Fruit fly (Drosophila melanogaster) whole organism: ENCODE data around the gene Sbf.

ENCODE experiments used
- CG8478 ChIP-seq: fragments of >200 bp; optimal IDR thresholded peaks from 2 replicates; lab custom pipeline; 2018; ENCODE audit warnings: inconsistent platforms
- Dll ChIP-seq: fragments of >200 bp; optimal IDR thresholded peaks from 2 replicates; lab custom pipeline; 2017
- EcR ChIP-seq, 2 experiments: fragments of >200 bp; optimal IDR thresholded peaks; 2 replicates each; lab custom pipeline; 2017; ENCODE audit warnings: missing biosample characterization in 2 of 2, missing genetic modification characterization in 2 of 2, missing genetic modification reagents in 2 of 2
- pan ChIP-seq: fragments of >200 bp; optimal IDR thresholded peaks from 2 replicates; lab custom pipeline; 2017
- psq ChIP-seq: fragments of >200 bp; optimal IDR thresholded peaks from 2 replicates; lab custom pipeline; 2017
- usp ChIP-seq: fragments of >200 bp; optimal IDR thresholded peaks from 2 replicates; lab custom pipeline; 2017; ENCODE audit warnings: missing biosample characterization, missing genetic modification characterization, mixed read lengths

Sbf gene

DNA sequence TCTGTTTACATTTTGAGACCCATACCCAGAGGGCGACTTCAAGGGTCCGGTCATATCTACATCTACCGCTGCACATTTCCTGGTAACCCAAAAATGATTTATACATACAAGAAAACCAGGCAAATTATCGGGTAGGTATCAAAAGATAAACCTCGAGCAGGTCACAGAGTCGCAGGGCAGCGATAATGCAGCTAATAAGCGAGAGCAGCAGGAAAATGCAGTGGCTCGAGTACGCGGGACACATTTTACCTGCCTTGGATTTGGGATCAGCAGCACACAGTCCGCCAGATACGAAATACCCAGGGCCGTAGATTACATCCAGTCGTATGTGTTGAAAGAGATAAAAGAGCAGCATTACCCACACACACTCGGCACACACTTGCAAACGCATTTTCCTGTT, 21.5 kb downstream of the Sbf start:
- TF ChIP-seq CG8478 (lab: Kevin White, UChicago) (no peak), psq (lab: Kevin White, UChicago) (no peak), Dll (lab: Kevin White, UChicago) (no peak), pan (lab: Kevin White, UChicago) (no peak), EcR (GFP tag; optimal IDR thresholded peaks at IDR 0.05; lab: Kevin White, UChicago) (no peak), usp (GFP tag; lab: Kevin White, UChicago) (no peak)

DNA sequence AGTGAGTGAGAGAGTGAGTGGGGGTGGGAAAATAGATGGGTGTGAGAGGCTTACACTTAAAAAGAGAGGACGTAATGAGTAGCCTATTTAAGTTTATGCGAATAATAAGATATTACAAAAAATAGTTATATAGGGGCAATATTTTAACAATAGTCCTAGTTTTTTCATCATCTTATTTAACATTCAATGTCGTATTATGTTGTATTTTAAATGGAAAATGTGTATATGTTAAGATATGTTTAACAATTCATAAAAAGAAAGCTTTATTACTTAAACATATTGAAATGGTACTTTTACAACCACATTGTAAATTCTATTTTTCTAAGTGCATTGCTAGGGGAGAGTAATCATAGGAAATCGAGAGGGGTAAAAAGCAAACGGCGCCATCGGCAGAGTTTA, 22.8 kb downstream of the Sbf start:
- TF ChIP-seq pan (lab: Kevin White, UChicago) (no peak), CG8478 (lab: Kevin White, UChicago) (no peak), Dll (lab: Kevin White, UChicago) (no peak), psq (lab: Kevin White, UChicago) (no peak), usp (GFP tag; lab: Kevin White, UChicago) (no peak), EcR (GFP tag; optimal IDR thresholded peaks at IDR 0.05; lab: Kevin White, UChicago) (no peak)

DNA sequence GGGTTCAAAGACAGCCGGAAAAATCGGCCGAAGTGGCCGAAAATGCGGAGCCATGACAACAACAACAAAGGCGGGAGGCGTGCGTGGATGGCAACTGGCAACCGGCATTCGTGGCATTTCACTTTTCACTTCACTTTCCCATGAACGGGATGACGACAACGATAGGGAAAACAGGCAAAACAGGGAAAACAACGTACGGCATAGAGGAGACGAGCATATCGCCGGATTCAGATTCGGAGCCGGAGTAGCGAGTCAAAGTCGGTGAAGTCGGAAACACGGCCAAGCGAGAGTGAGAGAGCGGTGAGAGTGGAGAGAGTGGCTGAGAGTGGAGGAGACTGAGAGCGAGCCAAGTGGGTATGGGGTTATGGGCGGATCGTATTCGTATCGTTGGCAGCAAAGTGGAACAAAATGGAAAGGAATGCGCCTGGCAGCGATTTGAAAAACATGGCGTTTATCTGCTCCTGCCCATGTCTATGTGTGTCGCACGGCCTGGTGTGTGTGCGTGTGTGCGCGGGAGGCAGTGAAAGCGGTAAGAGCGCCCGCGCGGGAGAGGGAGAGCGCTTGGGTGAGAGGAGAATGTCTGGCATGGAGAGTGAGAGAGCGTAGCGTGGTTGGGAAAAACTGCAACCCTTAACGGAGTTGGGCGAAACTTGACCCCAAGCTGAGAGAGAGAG, 23.3 kb downstream of the Sbf start:
- TF ChIP-seq EcR (GFP tag; optimal IDR thresholded peaks at IDR 0.05; lab: Kevin White, UChicago) (no peak), pan (lab: Kevin White, UChicago) (no peak), usp (GFP tag; lab: Kevin White, UChicago) (no peak), Dll (lab: Kevin White, UChicago) (peak; percentile 91)

DNA sequence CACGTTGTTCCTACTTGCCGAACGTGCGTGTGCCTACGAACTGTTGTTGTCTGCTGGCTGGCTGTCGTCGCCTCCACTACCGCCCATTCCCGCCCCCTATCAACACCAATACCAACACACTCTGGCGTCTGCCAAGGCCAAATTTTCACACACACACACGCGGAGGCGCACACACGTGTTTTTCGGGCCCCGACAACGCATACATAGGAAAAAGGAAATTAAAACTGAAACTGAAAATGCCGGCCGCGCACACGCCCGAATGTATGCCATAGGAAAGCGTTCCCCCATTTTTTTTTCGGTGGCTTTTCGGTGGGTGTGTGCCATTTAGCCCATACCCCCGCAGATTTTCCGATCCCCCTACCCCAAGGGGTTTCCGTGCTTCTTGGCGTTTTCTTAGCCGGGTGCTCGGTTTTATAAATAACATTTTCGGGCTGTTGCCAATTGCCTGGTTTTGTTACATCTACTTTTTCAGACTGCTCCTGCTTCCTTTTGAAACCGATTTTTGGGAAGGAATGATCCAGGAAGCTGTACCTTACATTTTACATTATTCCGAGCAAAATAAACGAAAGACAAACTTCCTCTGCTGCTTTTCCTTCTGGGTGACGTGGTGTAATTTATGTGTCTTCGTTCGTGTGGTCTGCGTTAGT, 24.4 kb downstream of the Sbf start:
- no peak for TF ChIP-seq usp (GFP tag; lab: Kevin White, UChicago)
- no peak for TF ChIP-seq psq (lab: Kevin White, UChicago)
- TF ChIP-seq Dll (lab: Kevin White, UChicago): no peak
- TF ChIP-seq EcR (GFP tag; optimal IDR thresholded peaks at IDR 0.05; lab: Kevin White, UChicago): no peak
- TF ChIP-seq pan (lab: Kevin White, UChicago): no peak
- no peak for TF ChIP-seq CG8478 (lab: Kevin White, UChicago)

DNA sequence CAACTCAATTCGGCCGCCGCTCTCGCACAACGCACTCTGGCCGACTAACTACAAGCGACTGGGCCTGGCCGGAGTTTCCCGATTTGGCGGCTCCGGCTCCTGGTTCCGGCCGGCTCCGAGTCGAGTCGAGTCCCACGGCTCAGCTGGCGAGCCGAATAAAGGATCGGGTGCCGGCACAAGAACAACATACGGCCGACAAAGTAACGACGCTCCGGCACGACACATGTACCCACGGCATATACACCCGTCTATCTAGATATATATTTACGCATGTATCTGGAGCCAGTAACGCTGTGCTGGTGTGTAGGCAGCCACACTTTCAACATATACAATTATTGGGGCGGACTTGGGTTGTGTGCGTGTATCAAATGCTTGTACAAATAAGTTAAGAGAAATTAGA, 25.3 kb downstream of the Sbf start:
- TF ChIP-seq pan (lab: Kevin White, UChicago) (no peak), EcR (GFP tag; optimal IDR thresholded peaks at IDR 0.05; lab: Kevin White, UChicago) (no peak), usp (GFP tag; lab: Kevin White, UChicago) (no peak), psq (lab: Kevin White, UChicago) (no peak), Dll (lab: Kevin White, UChicago) (no peak), CG8478 (lab: Kevin White, UChicago) (no peak)

DNA sequence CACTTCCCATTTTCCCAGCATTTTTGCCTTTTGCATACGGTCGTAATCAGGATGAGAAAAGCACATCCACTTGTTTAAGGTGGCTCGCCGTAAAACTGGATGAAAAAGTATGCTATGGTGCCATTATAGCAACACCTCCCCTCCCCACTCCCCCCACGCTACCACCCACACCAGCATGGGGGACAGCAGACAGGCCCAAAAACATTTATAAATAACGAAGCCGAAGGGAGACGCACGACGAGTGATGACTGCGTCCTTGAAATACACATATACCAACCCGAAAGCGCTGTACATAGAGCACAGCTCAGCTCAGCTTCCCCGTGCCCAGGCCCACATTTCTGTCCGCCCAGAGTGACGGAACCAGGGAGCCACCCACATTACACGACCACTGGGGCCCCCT, 26.0 kb downstream of the Sbf start:
- no peak for TF ChIP-seq psq (lab: Kevin White, UChicago)
- no peak for TF ChIP-seq CG8478 (lab: Kevin White, UChicago)
- TF ChIP-seq usp (GFP tag; lab: Kevin White, UChicago): no peak
- TF ChIP-seq Dll (lab: Kevin White, UChicago): no peak
- TF ChIP-seq EcR (GFP tag; optimal IDR thresholded peaks at IDR 0.05; lab: Kevin White, UChicago): no peak
- no peak for TF ChIP-seq pan (lab: Kevin White, UChicago)

DNA sequence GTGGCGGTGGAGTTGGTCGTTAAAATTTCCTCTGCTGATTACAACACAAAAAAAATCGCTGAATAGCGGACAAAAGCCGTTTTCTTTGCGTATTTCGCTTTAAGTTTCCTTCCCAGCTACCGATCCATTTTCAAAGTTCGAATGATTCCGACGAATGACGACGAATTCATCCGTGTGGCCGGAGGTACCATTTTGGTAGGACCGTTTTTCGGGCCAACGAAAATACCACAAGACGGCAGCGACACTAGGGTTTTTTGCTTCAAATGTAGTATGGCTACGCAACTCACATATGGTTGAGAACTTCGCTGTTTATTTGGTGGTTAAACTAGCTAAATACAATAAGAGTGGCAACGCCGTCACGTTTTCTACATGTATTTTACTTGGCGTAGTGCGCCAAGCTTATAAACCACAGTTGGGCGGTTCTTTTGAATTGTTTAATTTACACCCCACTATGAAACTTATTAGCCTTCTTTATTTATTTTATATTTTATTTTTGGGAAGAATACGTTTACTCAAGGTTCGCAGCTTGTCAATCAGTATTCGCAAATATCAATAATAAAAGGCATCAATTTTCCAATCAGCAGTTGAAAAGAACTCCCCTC, 32.4 kb downstream of the Sbf start, which contains the start of gene Lk6:
Gene Lk6, minus strand, starts transcription at position 179 of the 602 bp plus-strand sequence.
- TF ChIP-seq CG8478 (lab: Kevin White, UChicago) (no peak), EcR (GFP tag; optimal IDR thresholded peaks at IDR 0.05; lab: Kevin White, UChicago) (no peak), pan (lab: Kevin White, UChicago) (no peak), psq (lab: Kevin White, UChicago) (no peak), usp (GFP tag; lab: Kevin White, UChicago) (no peak), Dll (lab: Kevin White, UChicago) (no peak)

DNA sequence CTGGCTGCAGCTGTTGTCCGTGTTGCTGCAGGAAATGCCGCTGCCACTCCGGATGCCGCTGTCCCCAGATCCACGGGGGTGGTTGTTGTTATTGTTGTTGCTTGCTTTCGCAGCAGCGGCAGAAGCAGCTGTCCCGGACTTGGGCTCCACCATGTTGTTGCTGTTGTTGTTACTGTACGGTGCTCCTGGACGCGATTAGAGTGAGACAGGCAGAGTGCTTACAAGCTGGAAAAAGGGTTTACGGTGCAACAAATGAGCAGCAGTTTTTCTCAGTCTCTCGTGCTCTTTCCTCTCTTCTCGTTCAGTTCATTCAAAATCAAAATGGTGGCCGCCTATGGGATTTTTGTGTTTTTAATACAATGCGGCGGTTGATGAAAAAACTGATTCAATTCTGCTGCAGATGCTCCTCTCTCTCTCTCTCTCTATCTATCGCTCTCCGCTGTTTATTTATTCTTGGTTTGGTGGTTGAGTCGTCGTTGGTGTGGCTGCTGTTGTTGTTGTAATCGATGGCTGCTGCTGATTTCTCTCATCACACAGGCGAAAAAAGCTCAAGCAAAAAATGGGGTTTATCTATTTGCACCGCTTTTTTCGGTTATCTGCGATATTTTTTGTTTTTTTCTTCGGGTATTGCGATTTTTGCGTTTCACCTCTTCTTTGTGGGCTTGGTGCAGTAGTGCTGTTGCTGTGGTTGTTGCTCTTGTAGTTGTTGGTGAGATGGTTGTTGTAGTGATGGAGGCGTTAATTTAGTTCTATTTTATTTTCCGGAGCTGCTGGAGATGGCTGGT, 33.1 kb downstream of the Sbf start:
- TF ChIP-seq usp (GFP tag; lab: Kevin White, UChicago): no peak
- TF ChIP-seq psq (lab: Kevin White, UChicago): no peak
- no peak for TF ChIP-seq EcR (GFP tag; optimal IDR thresholded peaks at IDR 0.05; lab: Kevin White, UChicago)
- TF ChIP-seq Dll (lab: Kevin White, UChicago): peak; percentile 12

DNA sequence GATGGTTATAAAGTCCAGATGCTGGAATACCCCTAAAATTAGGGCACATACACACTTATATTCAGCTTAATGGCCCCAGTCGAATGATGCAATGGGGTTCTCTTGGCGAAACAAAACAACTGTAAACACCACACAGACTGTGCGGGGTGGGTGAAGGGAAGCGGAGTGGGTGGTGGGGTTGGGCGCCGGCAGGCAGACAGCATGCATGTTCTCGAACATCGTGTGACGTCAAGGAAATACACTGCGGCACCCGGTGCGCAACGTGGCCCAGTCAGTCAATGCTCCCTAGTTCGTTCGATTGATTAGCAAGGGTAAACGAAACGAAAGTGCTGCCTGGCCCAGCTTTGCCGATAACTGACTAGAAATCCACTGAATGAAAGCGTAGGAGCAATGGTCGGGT, 34.2 kb downstream of the Sbf start:
- TF ChIP-seq Dll (lab: Kevin White, UChicago): no peak
- no peak for TF ChIP-seq CG8478 (lab: Kevin White, UChicago)
- TF ChIP-seq pan (lab: Kevin White, UChicago): no peak
- no peak for TF ChIP-seq psq (lab: Kevin White, UChicago)
- TF ChIP-seq usp (GFP tag; lab: Kevin White, UChicago): no peak
- no peak for TF ChIP-seq EcR (GFP tag; optimal IDR thresholded peaks at IDR 0.05; lab: Kevin White, UChicago)

DNA sequence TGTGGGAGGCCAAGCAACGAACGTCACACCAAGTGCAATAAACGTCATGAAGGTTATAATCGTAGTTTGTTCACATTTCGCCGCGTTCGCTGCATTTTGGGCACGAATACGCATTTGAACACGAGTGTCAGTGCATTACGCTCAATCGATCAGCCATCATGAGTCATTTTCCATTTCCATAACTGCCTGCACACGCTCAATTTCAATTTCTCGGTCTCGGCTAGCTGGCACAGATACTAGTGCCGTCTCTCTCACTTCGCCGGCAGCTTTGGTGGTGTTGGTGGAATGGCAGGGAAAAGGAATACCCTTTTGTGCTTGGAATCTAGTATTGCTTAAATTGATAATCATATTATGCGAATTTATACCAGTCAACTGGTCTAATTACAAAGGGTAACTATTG, 35.0 kb downstream of the Sbf start:
- no peak for TF ChIP-seq CG8478 (lab: Kevin White, UChicago)
- no peak for TF ChIP-seq Dll (lab: Kevin White, UChicago)
- no peak for TF ChIP-seq EcR (GFP tag; optimal IDR thresholded peaks at IDR 0.05; lab: Kevin White, UChicago)
- no peak for TF ChIP-seq pan (lab: Kevin White, UChicago)
- TF ChIP-seq usp (GFP tag; lab: Kevin White, UChicago): no peak
- TF ChIP-seq psq (lab: Kevin White, UChicago): no peak
